Worm (Caenorhabditis elegans) whole organism, L4/young adult: ENCODE data around the gene ifas-3.

ENCODE experiments used
- W03F9.2 ChIP-seq: fragments of 150-350 bp; optimal IDR thresholded peaks from 2 replicates; lab custom pipeline; 2014; ENCODE audit warnings: missing biosample characterization, missing genetic modification characterization
- dao-5 ChIP-seq: sonication (generic microtip); optimal IDR thresholded peaks from 2 replicates; lab custom pipeline; 2016; ENCODE audit warnings: missing genotype, missing genetic modification characterization, moderate library complexity, missing compliant biosample characterization
- him-1 ChIP-seq: sonication (generic microtip); optimal IDR thresholded peaks from 2 replicates; lab custom pipeline; 2016; ENCODE audit warnings: missing genotype, missing genetic modification reagents, missing genetic modification characterization, missing compliant biosample characterization

Gene ifas-3

ce11 chrIV:15946507-15946906 is 4.2 kb downstream of the ifas-3 start, which contains the start of gene skr-10:
skr-10 (plus strand) TSS chrIV:15946807.
- TF ChIP-seq W03F9.2 (tag; lab: Kevin White, UChicago) (no peak), him-1 (tag; lab: Kevin White, UChicago) (no peak), dao-5 (no peak)

- TF ChIP-seq W03F9.2 (tag; lab: Kevin White, UChicago) (no peak), dao-5 (no peak), him-1 (tag; lab: Kevin White, UChicago) (no peak)
These were observed 9.3 kb downstream of the ifas-3 start, which contains the start of gene Y105C5B.11 for ce11 chrIV:15941403-15941802. Y105C5B.11 (minus strand) TSS chrIV:15941503.

ce11 chrIV:15940811-15941210 is 9.9 kb downstream of the ifas-3 start:
- TF ChIP-seq him-1 (tag; lab: Kevin White, UChicago) (no peak), W03F9.2 (tag; lab: Kevin White, UChicago) (no peak), dao-5 (no peak)

ce11 chrIV:15938471-15938870 is 12.2 kb downstream of the ifas-3 start:
- TF ChIP-seq dao-5 = no peak
- no peak for TF ChIP-seq him-1 (tag; lab: Kevin White, UChicago)

ce11 chrIV:15937088-15937487 is 13.6 kb downstream of the ifas-3 start:
- TF ChIP-seq W03F9.2 (tag; lab: Kevin White, UChicago) = no peak
- TF ChIP-seq dao-5 = no peak
- no peak for TF ChIP-seq him-1 (tag; lab: Kevin White, UChicago)

- no peak for TF ChIP-seq W03F9.2 (tag; lab: Kevin White, UChicago)
- no peak for TF ChIP-seq dao-5
- no peak for TF ChIP-seq him-1 (tag; lab: Kevin White, UChicago)
These were observed 16.9 kb downstream of the ifas-3 start, which contains the start of gene srv-16 for ce11 chrIV:15933814-15934213. srv-16 (minus strand) TSS chrIV:15933914.

ce11 chrIV:15933100-15933499 is 17.6 kb downstream of the ifas-3 start:
- TF ChIP-seq dao-5 = peak; percentile 8

DNA sequence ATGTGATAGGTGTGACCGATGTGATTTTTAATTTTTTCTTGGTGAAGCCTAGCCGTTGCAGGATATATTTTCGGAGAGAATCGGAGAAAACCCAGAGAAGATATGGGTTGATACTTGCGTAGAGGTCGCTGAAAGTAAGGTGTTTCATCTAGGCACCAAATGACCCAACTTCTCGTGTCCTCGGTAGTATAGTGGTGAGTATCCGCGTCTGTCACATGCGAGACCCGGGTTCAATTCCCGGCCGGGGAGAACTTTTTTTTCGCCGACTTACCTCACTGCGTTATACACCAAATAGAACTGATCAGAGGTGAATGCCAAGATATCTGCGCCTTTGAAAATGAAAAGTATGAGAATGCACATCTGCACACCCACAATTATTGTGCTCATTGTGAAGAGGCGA is 18.9 kb downstream of the ifas-3 start:
- no peak for TF ChIP-seq dao-5
- peak; percentile 21 for TF ChIP-seq W03F9.2 (tag; lab: Kevin White, UChicago)
- no peak for TF ChIP-seq him-1 (tag; lab: Kevin White, UChicago)

DNA sequence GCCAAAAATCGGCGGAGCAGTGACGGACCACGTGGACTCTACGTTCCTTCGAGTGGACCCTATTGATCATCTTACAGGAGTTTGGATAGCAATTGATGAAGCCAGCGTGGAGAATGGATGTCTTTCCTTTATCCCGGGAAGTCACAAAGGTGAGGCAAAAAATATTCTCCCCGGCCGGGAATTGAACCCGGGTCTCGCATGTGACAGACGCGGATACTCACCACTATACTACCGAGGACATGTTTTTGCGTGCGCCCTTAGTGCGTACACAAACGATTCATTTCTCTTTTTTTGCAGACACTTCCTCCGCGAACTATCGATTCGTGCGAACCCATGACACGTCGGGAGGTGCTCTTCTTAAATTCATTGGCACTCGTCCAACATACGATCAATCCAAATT is 19.5 kb downstream of the ifas-3 start:
- TF ChIP-seq him-1 (tag; lab: Kevin White, UChicago) = no peak
- no peak for TF ChIP-seq W03F9.2 (tag; lab: Kevin White, UChicago)
- no peak for TF ChIP-seq dao-5

DNA sequence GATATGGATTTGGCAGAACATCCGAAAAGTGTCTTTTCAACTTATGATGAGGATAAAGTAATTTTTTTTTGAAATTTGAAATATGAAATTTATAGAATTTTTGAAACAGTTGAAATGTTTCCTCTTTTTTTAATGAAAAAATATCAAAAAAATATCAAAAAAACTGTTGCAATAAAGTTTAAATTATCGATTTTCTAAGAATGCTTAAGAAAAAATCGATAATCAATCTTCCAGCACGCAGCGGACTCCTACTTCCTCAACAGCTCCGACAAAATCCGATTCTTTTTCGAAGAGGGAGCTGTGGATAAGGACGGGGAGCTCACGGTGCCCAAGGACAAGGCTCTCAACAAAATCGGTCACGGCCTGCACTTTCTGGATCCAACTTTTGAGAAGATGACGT is 20.0 kb downstream of the ifas-3 start:
- no peak for TF ChIP-seq W03F9.2 (tag; lab: Kevin White, UChicago)
- no peak for TF ChIP-seq dao-5
- no peak for TF ChIP-seq him-1 (tag; lab: Kevin White, UChicago)

- TF ChIP-seq dao-5 = no peak
- TF ChIP-seq him-1 (tag; lab: Kevin White, UChicago) = no peak
- TF ChIP-seq W03F9.2 (tag; lab: Kevin White, UChicago) = no peak
These were observed 20.4 kb downstream of the ifas-3 start, which contains the start of gene Y105C5B.9 for ce11 chrIV:15930281-15930680. Y105C5B.9 (plus strand) TSS chrIV:15930581.

DNA sequence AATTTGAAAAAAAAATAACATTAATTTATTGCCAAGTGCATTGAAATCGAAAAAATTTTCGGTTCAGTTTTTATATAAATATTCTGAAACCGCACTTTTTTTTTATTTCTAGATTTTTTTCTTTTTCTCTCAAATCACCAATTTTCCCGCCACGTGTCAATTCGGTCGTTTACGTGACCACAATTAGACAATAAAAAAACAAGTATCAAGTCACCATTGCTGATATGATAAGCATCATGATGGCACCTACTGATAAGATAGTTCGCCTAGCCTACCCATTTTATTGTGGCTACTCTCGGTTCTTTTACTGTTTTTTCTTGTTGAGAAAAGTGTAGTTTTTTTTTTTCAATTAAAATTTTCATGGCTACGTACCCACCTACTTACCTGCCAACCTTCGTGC is 20.9 kb downstream of the ifas-3 start:
- TF ChIP-seq him-1 (tag; lab: Kevin White, UChicago) = no peak
- TF ChIP-seq W03F9.2 (tag; lab: Kevin White, UChicago) = no peak
- TF ChIP-seq dao-5 = no peak

ce11 chrIV:15926746-15927145 is 23.9 kb downstream of the ifas-3 start, which contains the start of gene Y105C5B.8:
Y105C5B.8 (minus strand) TSS chrIV:15926846.
- TF ChIP-seq W03F9.2 (tag; lab: Kevin White, UChicago) (no peak), him-1 (tag; lab: Kevin White, UChicago) (no peak), dao-5 (no peak)

DNA sequence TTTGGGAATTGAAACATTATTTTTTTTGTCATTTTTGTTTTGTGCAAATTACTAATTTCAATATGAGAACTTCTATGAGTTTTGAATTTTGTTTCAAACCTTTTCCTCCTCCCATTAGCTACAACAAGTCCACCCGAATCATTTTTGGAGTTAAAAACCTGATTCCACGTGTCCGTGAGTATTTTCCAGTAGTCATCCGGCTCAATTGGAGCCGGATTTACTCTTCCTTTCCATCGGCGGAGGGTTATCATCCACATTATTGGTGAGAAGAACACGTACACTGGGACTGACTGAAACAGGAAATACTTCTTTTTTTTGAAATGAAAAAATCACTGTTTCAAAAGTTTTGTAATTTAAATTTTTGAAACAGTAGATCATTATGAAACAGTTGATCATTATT is 27.7 kb downstream of the ifas-3 start:
- TF ChIP-seq dao-5 = no peak
- no peak for TF ChIP-seq W03F9.2 (tag; lab: Kevin White, UChicago)
- TF ChIP-seq him-1 (tag; lab: Kevin White, UChicago) = no peak

- TF ChIP-seq dao-5 (no peak), W03F9.2 (tag; lab: Kevin White, UChicago) (no peak), him-1 (tag; lab: Kevin White, UChicago) (no peak)
These were observed 35.6 kb downstream of the ifas-3 start for ce11 chrIV:15915061-15915460.
